Worm (Caenorhabditis elegans) whole organism, mixed stage, embryonic: Measurements from ENCODE around the gene dos-3.

ENCODE experiments used
- M03D4.4 ChIP-seq: sonication (generic microtip); optimal IDR thresholded peaks from 2 replicates; lab custom pipeline; 2017; ENCODE audit warnings: mild to moderate bottlenecking, missing genetic modification characterization, missing compliant biosample characterization
- blmp-1 ChIP-seq: fragments of 150-350 bp; optimal IDR thresholded peaks from 2 replicates; lab custom pipeline; 2014; ENCODE audit warnings: missing biosample characterization, missing genetic modification characterization
- elt-3 ChIP-seq: fragments of 150-350 bp; optimal IDR thresholded peaks from 2 replicates; lab custom pipeline; 2014; ENCODE audit warnings: missing biosample characterization, missing genetic modification characterization
- ham-2 ChIP-seq: fragments of 200-800 bp; sonication (Bioruptor generic); optimal IDR thresholded peaks from 2 replicates; lab custom pipeline; 2018; ENCODE audit warnings: mild to moderate bottlenecking, missing genetic modification characterization, missing compliant biosample characterization
- lin-13 ChIP-seq: fragments of 150-350 bp; optimal IDR thresholded peaks from 2 replicates; lab custom pipeline; 2014; ENCODE audit warnings: missing biosample characterization, missing genetic modification characterization
- mls-2 ChIP-seq: sonication (generic microtip); optimal IDR thresholded peaks from 2 replicates; lab custom pipeline; 2016; ENCODE audit warnings: mild to moderate bottlenecking, missing genetic modification characterization, moderate library complexity, missing compliant biosample characterization
- nhr-12 ChIP-seq: fragments of 150-350 bp; optimal IDR thresholded peaks from 2 replicates; lab custom pipeline; 2014; ENCODE audit warnings: missing biosample characterization, missing genetic modification characterization
- pha-4 ChIP-seq: fragments of 150-350 bp; optimal IDR thresholded peaks from 2 replicates; lab custom pipeline; 2018; ENCODE audit warnings: missing biosample characterization, missing genetic modification reagents, missing genetic modification characterization
- sptf-1 ChIP-seq: sonication (generic microtip); optimal IDR thresholded peaks from 2 replicates; lab custom pipeline; 2017; ENCODE audit warnings: mild to moderate bottlenecking, missing genetic modification characterization, moderate library complexity, missing compliant biosample characterization
- unc-120 ChIP-seq: sonication (generic microtip); optimal IDR thresholded peaks from 2 replicates; lab custom pipeline; 2017; ENCODE audit warnings: missing genetic modification characterization, missing compliant biosample characterization; ENCODE audit not compliant: poor library complexity, severe bottlenecking
- unc-39 ChIP-seq: fragments of 150-350 bp; optimal IDR thresholded peaks from 2 replicates; lab custom pipeline; 2014; ENCODE audit warnings: missing biosample characterization, missing genetic modification characterization
- unc-62 ChIP-seq: fragments of 150-350 bp; optimal IDR thresholded peaks from 2 replicates; lab custom pipeline; 2014; ENCODE audit warnings: missing biosample characterization, missing genetic modification reagents, missing genetic modification characterization
- zip-8 ChIP-seq: fragments of 150-350 bp; optimal IDR thresholded peaks from 2 replicates; lab custom pipeline; 2014; ENCODE audit warnings: missing biosample characterization, missing genetic modification characterization
- ztf-11 ChIP-seq: fragments of 150-350 bp; optimal IDR thresholded peaks from 2 replicates; lab custom pipeline; 2014; ENCODE audit warnings: missing biosample characterization, missing genetic modification characterization

dos-3 gene

DNA sequence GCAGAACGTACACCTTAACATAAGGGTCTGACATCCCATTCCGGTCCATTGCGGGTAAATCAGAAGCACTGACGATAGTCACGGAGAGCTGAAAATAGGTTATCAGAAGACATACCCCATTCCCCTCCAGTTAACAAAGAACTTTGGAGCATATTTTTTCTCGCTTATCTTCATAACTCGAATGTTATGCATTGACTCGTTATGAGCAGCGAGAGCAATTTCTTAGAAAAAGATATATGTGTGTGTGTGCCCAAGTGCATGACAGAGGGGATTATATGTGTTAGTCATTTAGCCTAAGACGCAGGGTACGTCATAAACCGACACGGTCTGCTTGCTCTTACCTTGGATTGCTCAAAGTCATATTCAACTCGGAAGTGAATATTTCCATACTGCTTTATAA is 49.8 kb downstream of the dos-3 start:
- no peak for TF ChIP-seq ham-2 (GFP tag; lab: Kevin White, UChicago)
- TF ChIP-seq elt-3 (tag; lab: Kevin White, UChicago) = no peak
- no peak for TF ChIP-seq nhr-12 (tag; lab: Kevin White, UChicago)
- TF ChIP-seq unc-62 (GFP tag; lab: Kevin White, UChicago) = no peak
- no peak for TF ChIP-seq sptf-1 (tag; lab: Kevin White, UChicago)
- TF ChIP-seq M03D4.4 (tag; lab: Kevin White, UChicago) = no peak
- TF ChIP-seq blmp-1 (tag; lab: Kevin White, UChicago) = no peak
- TF ChIP-seq unc-120 (tag; lab: Kevin White, UChicago) = no peak
- no peak for TF ChIP-seq mls-2 (tag; lab: Kevin White, UChicago)
- TF ChIP-seq ztf-11 = no peak
- TF ChIP-seq unc-39 (tag; lab: Kevin White, UChicago) = no peak
- TF ChIP-seq lin-13 (tag; lab: Kevin White, UChicago) = no peak
- TF ChIP-seq zip-8 (tag; lab: Kevin White, UChicago) = no peak
- TF ChIP-seq pha-4 (tag; lab: Kevin White, UChicago) = no peak
